Fruit fly (Drosophila melanogaster): ENCODE results near the gene Sry-delta.

The Sry-delta gene

dm6 chr3R:30060451-30061153 lies 17.5 kb downstream of the Sry-delta start (continued):
- TF ChIP-seq C15 (GFP tag; IDR thresholded peaks at IDR 0.05) (no peak), fd96Cb (tag; optimal IDR thresholded peaks at IDR 0.05) (no peak), CG4360 (GFP tag; IDR thresholded peaks at IDR 0.05) (peak; percentile 86), CG8924 (tag; optimal IDR thresholded peaks at IDR 0.05) (no peak), rib (GFP tag; IDR thresholded peaks at IDR 0.05) (no peak), CG8944 (GFP tag; optimal IDR thresholded peaks at IDR 0.05) (no peak), CG11247 (GFP tag; IDR thresholded peaks at IDR 0.05) (no peak), Dp (GFP tag; optimal IDR thresholded peaks at IDR 0.05) (no peak), sug (tag; optimal IDR thresholded peaks at IDR 0.05) (no peak), CG9817 (tag; optimal IDR thresholded peaks at IDR 0.05) (no peak), pan (optimal IDR thresholded peaks at IDR 0.05) (no peak), pan (GFP tag; optimal IDR thresholded peaks at IDR 0.05 in 1 of 2, IDR thresholded peaks at IDR 0.05 in 1 of 2) (peak in 1 of 2 experiments; percentile 30), Hr39 (optimal IDR thresholded peaks at IDR 0.05) (no peak), Doc3 (GFP tag; IDR thresholded peaks at IDR 0.05; ENCODE audit: partially characterized antibody) (no peak), CG7357 (GFP tag; IDR thresholded peaks at IDR 0.05) (no peak), stwl (tag; optimal IDR thresholded peaks at IDR 0.05) (no peak), nmo (GFP tag; optimal IDR thresholded peaks at IDR 0.05) (no peak), ab (GFP tag; optimal IDR thresholded peaks at IDR 0.05) (no peak), Fer3 (tag; optimal IDR thresholded peaks at IDR 0.05) (no peak), Mad (GFP tag; optimal IDR thresholded peaks at IDR 0.05) (no peak), da (GFP tag; optimal IDR thresholded peaks at IDR 0.05) (no peak), Dfd (GFP tag; optimal IDR thresholded peaks at IDR 0.05) (no peak), CG15696 (tag; optimal IDR thresholded peaks at IDR 0.05) (no peak), br (optimal IDR thresholded peaks at IDR 0.05) (no peak), CG2712 (tag; optimal IDR thresholded peaks at IDR 0.05) (no peak), Hsf (GFP tag; optimal IDR thresholded peaks at IDR 0.05) (no peak), CG10462 (GFP tag; optimal IDR thresholded peaks at IDR 0.05) (no peak), CG14860 (GFP tag; IDR thresholded peaks at IDR 0.05; ENCODE audit: partially characterized antibody) (peak; percentile 46; the same call in 2 of the 3 replicates), CG2199 (GFP tag; IDR thresholded peaks at IDR 0.05) (no peak), CG14710 (tag; optimal IDR thresholded peaks at IDR 0.05) (no peak), CG10366 (GFP tag; IDR thresholded peaks at IDR 0.05) (no peak), Asciz (GFP tag; optimal IDR thresholded peaks at IDR 0.05) (no peak), CG11093 (GFP tag; IDR thresholded peaks at IDR 0.05) (no peak), CG31224 (GFP tag; IDR thresholded peaks at IDR 0.05) (no peak), sc (optimal IDR thresholded peaks at IDR 0.05) (no peak), sc (GFP tag; optimal IDR thresholded peaks at IDR 0.05) (no peak), NC2β (GFP tag; optimal IDR thresholded peaks at IDR 0.05) (no peak), Camta (GFP tag; optimal IDR thresholded peaks at IDR 0.05) (no peak), cad (GFP tag; optimal IDR thresholded peaks at IDR 0.05) (no peak), hbn (GFP tag; IDR thresholded peaks at IDR 0.05; ENCODE audit: partially characterized antibody) (no peak), BEAF-32 (GFP tag; optimal IDR thresholded peaks at IDR 0.05) (no peak), chinmo (GFP tag; IDR thresholded peaks at IDR 0.05; ENCODE audit: partially characterized antibody) (peak; percentile 96), nerfin-1 (tag; optimal IDR thresholded peaks at IDR 0.05) (no peak), Mes4 (GFP tag; optimal IDR thresholded peaks at IDR 0.05) (no peak), bab2 (GFP tag; optimal IDR thresholded peaks at IDR 0.05) (no peak), ara (GFP tag; IDR thresholded peaks at IDR 0.05) (no peak), CG3407 (GFP tag; optimal IDR thresholded peaks at IDR 0.05) (no peak), hb (GFP tag; IDR thresholded peaks at IDR 0.05; ENCODE audit: partially characterized antibody) (no peak), dmrt99B (tag; optimal IDR thresholded peaks at IDR 0.05) (no peak), Dad (GFP tag; optimal IDR thresholded peaks at IDR 0.05) (no peak), CG14014 (GFP tag; IDR thresholded peaks at IDR 0.05) (no peak), CG15269 (tag; optimal IDR thresholded peaks at IDR 0.05) (no peak)
